Fruit fly (Drosophila melanogaster) whole organism, embryonic: ENCODE measurements around the gene CG33120.

Experiments used
- Ada2b ChIP-seq: fragments of 200-800 bp; sonication (Bioruptor generic); IDR thresholded peaks from 2 replicates; pipeline ENCODE4 v1.3.6; 2022; ENCODE audit warnings: missing biosample characterization, missing genetic modification characterization
- CG10209 ChIP-seq: fragments of 200-800 bp; sonication (Bioruptor generic); optimal IDR thresholded peaks from 3 replicates; lab custom pipeline; 2017; ENCODE audit warnings: missing biosample characterization, mild to moderate bottlenecking, missing genetic modification characterization, missing genetic modification reagents
- CG11696 ChIP-seq: fragments of 200-800 bp; sonication (Bioruptor generic); IDR thresholded peaks from 2 replicates; pipeline ENCODE4 v1.3.6; 2022; ENCODE audit warnings: missing biosample characterization, missing genetic modification characterization
- CG14050 ChIP-seq: fragments of 200-800 bp; sonication (Bioruptor generic); IDR thresholded peaks from 3 replicates; pipeline ENCODE4 v1.3.6; 2022; ENCODE audit warnings: missing biosample characterization, missing genetic modification characterization
- CG14710 ChIP-seq: fragments of 200-800 bp; sonication (Bioruptor generic); optimal IDR thresholded peaks from 3 replicates; lab custom pipeline; 2019; ENCODE audit warnings: missing biosample characterization, mild to moderate bottlenecking, missing genetic modification characterization, moderate library complexity
- CG14860 ChIP-seq: fragments of 200-800 bp; sonication (Bioruptor generic); IDR thresholded peaks from 3 replicates; pipeline ENCODE4 v1.3.6; 2022; ENCODE audit warnings: missing biosample characterization, missing genetic modification characterization; ENCODE audit not compliant: partially characterized antibody
- CG14965 ChIP-seq: fragments of 200-800 bp; sonication (Bioruptor generic); optimal IDR thresholded peaks from 2 replicates; lab custom pipeline; 2016; ENCODE audit warnings: missing biosample characterization, missing genetic modification characterization, borderline replicate concordance
- CG15073 ChIP-seq: fragments of 200-800 bp; sonication (Bioruptor generic); optimal IDR thresholded peaks from 2 replicates; lab custom pipeline; 2016; ENCODE audit warnings: missing biosample characterization, missing genetic modification characterization
- CG15269 ChIP-seq: fragments of 200-800 bp; sonication (Bioruptor generic); optimal IDR thresholded peaks from 2 replicates; lab custom pipeline; 2018; ENCODE audit warnings: missing biosample characterization, mild to moderate bottlenecking, missing genetic modification characterization, moderate library complexity
- CG1602 ChIP-seq: fragments of 200-800 bp; sonication (Bioruptor generic); optimal IDR thresholded peaks from 3 replicates; lab custom pipeline; 2016; ENCODE audit warnings: missing biosample characterization, missing genetic modification characterization
- CG17612 ChIP-seq: fragments of 200-800 bp; sonication (Bioruptor generic); IDR thresholded peaks from 2 replicates; pipeline ENCODE4 v1.3.6; 2022; ENCODE audit warnings: missing biosample characterization, missing genetic modification characterization
- CG1832 ChIP-seq: fragments of 200-800 bp; sonication (Bioruptor generic); optimal IDR thresholded peaks from 2 replicates; lab custom pipeline; 2017; ENCODE audit warnings: missing biosample characterization, mild to moderate bottlenecking, missing genetic modification characterization, inconsistent platforms
- CG18764 ChIP-seq: fragments of 200-800 bp; sonication (Bioruptor generic); optimal IDR thresholded peaks from 3 replicates; lab custom pipeline; 2016; ENCODE audit warnings: missing biosample characterization, missing genetic modification characterization
- CG2199 ChIP-seq: fragments of 200-800 bp; sonication (Bioruptor generic); IDR thresholded peaks from 3 replicates; pipeline ENCODE4 v1.3.6; 2022; ENCODE audit warnings: missing biosample characterization, missing genetic modification characterization
- CG2712 ChIP-seq: fragments of 200-800 bp; optimal IDR thresholded peaks from 3 replicates; lab custom pipeline; 2019; ENCODE audit warnings: missing biosample characterization, mild to moderate bottlenecking, missing genetic modification characterization, moderate library complexity
- CG31365 ChIP-seq: fragments of 200-800 bp; sonication (Bioruptor generic); optimal IDR thresholded peaks from 2 replicates; lab custom pipeline; 2018; ENCODE audit warnings: missing biosample characterization, mild to moderate bottlenecking, missing genetic modification characterization
- CG3838 ChIP-seq: fragments of 200-800 bp; sonication (Bioruptor generic); optimal IDR thresholded peaks from 3 replicates; lab custom pipeline; 2016; ENCODE audit warnings: missing biosample characterization, missing genetic modification characterization
- CG3847 ChIP-seq: fragments of 200-800 bp; sonication (Bioruptor generic); IDR thresholded peaks from 2 replicates; pipeline ENCODE4 v1.3.6; 2022; ENCODE audit warnings: missing biosample characterization, missing genetic modification characterization
- CG42726 ChIP-seq: fragments of 200-800 bp; sonication (Bioruptor generic); IDR thresholded peaks from 2 replicates; pipeline ENCODE4 v1.3.6; 2022; ENCODE audit warnings: missing biosample characterization, missing genetic modification characterization; ENCODE audit not compliant: partially characterized antibody
- CG4282 ChIP-seq: fragments of 200-800 bp; sonication (Bioruptor generic); optimal IDR thresholded peaks from 2 replicates; lab custom pipeline; 2016; ENCODE audit warnings: missing biosample characterization, missing genetic modification characterization
- CG6254 ChIP-seq: fragments of 200-800 bp; sonication (Bioruptor generic); optimal IDR thresholded peaks from 3 replicates; lab custom pipeline; 2017; ENCODE audit warnings: mild to moderate bottlenecking, missing biosample characterization, missing genetic modification reagents, missing genetic modification characterization
- CG6765 ChIP-seq: fragments of 200-800 bp; sonication (Bioruptor generic); optimal IDR thresholded peaks from 3 replicates; lab custom pipeline; 2017; ENCODE audit warnings: missing biosample characterization, mild to moderate bottlenecking, missing genetic modification characterization
- CG7271 ChIP-seq: fragments of 200-800 bp; sonication (Bioruptor generic); optimal IDR thresholded peaks from 2 replicates; lab custom pipeline; 2018; ENCODE audit warnings: missing biosample characterization, mild to moderate bottlenecking, missing genetic modification characterization, moderate library complexity
- CG7357 ChIP-seq: fragments of 200-800 bp; sonication (Bioruptor generic); IDR thresholded peaks from 3 replicates; pipeline ENCODE4 v1.3.6; 2022; ENCODE audit warnings: missing biosample characterization, missing genetic modification characterization
- CG8281 ChIP-seq: fragments of 200-800 bp; sonication (Bioruptor generic); optimal IDR thresholded peaks from 2 replicates; lab custom pipeline; 2018; ENCODE audit warnings: missing biosample characterization, mild to moderate bottlenecking, missing genetic modification characterization, moderate library complexity
- CG8765 ChIP-seq: fragments of 200-800 bp; sonication (Bioruptor generic); IDR thresholded peaks from 2 replicates; pipeline ENCODE4 v1.3.6; 2022; ENCODE audit warnings: missing biosample characterization, missing genetic modification characterization
- CG8924 ChIP-seq: fragments of 200-800 bp; optimal IDR thresholded peaks from 3 replicates; lab custom pipeline; 2019; ENCODE audit warnings: missing biosample characterization, mild to moderate bottlenecking, missing genetic modification characterization, moderate library complexity
- CG9932 ChIP-seq: fragments of 200-800 bp; sonication (Bioruptor generic); IDR thresholded peaks from 2 replicates; pipeline ENCODE4 v1.3.6; 2022; ENCODE audit warnings: missing biosample characterization, missing genetic modification characterization
- D19B ChIP-seq: fragments of 200-800 bp; sonication (Bioruptor generic); optimal IDR thresholded peaks from 2 replicates; lab custom pipeline; 2017; ENCODE audit warnings: missing biosample characterization, mild to moderate bottlenecking, missing genetic modification characterization
- E2f2 ChIP-seq: fragments of 200-800 bp; sonication (Bioruptor generic); IDR thresholded peaks from 2 replicates; pipeline ENCODE4 v1.3.6; 2022; ENCODE audit warnings: missing biosample characterization, missing genetic modification characterization
- Hr51 ChIP-seq, 2 experiments: fragments of 200-800 bp; sonication (Bioruptor generic); optimal IDR thresholded peaks; 2 replicates in 1 of 2; 3 replicates in 1 of 2; lab custom pipeline; 2016 to 2018; ENCODE audit warnings: missing biosample characterization in 2 of 2, missing genetic modification characterization in 2 of 2, mild to moderate bottlenecking in 1 of 2, moderate library complexity in 1 of 2
- Hsf ChIP-seq: fragments of 200-800 bp; sonication (Bioruptor generic); optimal IDR thresholded peaks from 3 replicates; lab custom pipeline; 2016; ENCODE audit warnings: missing biosample characterization, missing genetic modification characterization
- MBD-R2 ChIP-seq: fragments of 200-800 bp; sonication (Bioruptor generic); IDR thresholded peaks from 2 replicates; pipeline ENCODE4 v1.3.6; 2022; ENCODE audit warnings: missing biosample characterization, missing genetic modification characterization
- MESR4 ChIP-seq: fragments of 200-800 bp; sonication (Bioruptor generic); optimal IDR thresholded peaks from 2 replicates; lab custom pipeline; 2018; ENCODE audit warnings: missing biosample characterization, mild to moderate bottlenecking, missing genetic modification characterization, moderate library complexity
- Ssrp ChIP-seq: fragments of 200-800 bp; sonication (Bioruptor generic); optimal IDR thresholded peaks from 2 replicates; lab custom pipeline; 2018; ENCODE audit warnings: missing biosample characterization, mild to moderate bottlenecking, missing genetic modification characterization, moderate library complexity
- Taf1 ChIP-seq: fragments of 200-800 bp; sonication (Bioruptor generic); IDR thresholded peaks from 2 replicates; pipeline ENCODE4 v1.3.6; 2022; ENCODE audit warnings: missing biosample characterization, missing genetic modification characterization
- bigmax ChIP-seq: fragments of 200-800 bp; sonication (Bioruptor generic); optimal IDR thresholded peaks from 2 replicates; lab custom pipeline; 2018; ENCODE audit warnings: missing biosample characterization, mild to moderate bottlenecking, missing genetic modification characterization
- cad ChIP-seq: fragments of >200 bp; optimal IDR thresholded peaks from 2 replicates; lab custom pipeline; 2017; ENCODE audit warnings: missing biosample characterization, missing genetic modification characterization
- caup ChIP-seq: fragments of 200-800 bp; sonication (Bioruptor generic); optimal IDR thresholded peaks from 3 replicates; lab custom pipeline; 2017; ENCODE audit warnings: missing biosample characterization, mild to moderate bottlenecking, missing genetic modification characterization, moderate library complexity; ENCODE audit not compliant: severe bottlenecking
- eve ChIP-seq, 2 experiments: fragments of >200 bp; optimal IDR thresholded peaks; 2 replicates each; lab custom pipeline; 2017; ENCODE audit warnings: missing biosample characterization in 2 of 2, missing genetic modification characterization in 2 of 2
- gsb ChIP-seq: fragments of 200-800 bp; sonication (Bioruptor generic); IDR thresholded peaks from 2 replicates; pipeline ENCODE4 v1.3.6; 2022; ENCODE audit warnings: missing biosample characterization, missing genetic modification characterization
- gsb-n ChIP-seq: fragments of 200-800 bp; sonication (Bioruptor generic); optimal IDR thresholded peaks from 3 replicates; lab custom pipeline; 2018; ENCODE audit warnings: missing biosample characterization, mild to moderate bottlenecking, missing genetic modification characterization
- gt ChIP-seq: fragments of 200-800 bp; sonication (Bioruptor generic); IDR thresholded peaks from 2 replicates; pipeline ENCODE4 v1.3.6; 2022; ENCODE audit warnings: missing biosample characterization, missing genetic modification characterization
- hb ChIP-seq: fragments of 200-800 bp; sonication (Bioruptor generic); IDR thresholded peaks from 3 replicates; pipeline ENCODE4 v1.3.6; 2022; ENCODE audit warnings: missing biosample characterization, missing genetic modification characterization; ENCODE audit not compliant: partially characterized antibody
- pb ChIP-seq: fragments of 200-800 bp; sonication (Bioruptor generic); optimal IDR thresholded peaks from 3 replicates; lab custom pipeline; 2016; ENCODE audit warnings: missing biosample characterization, missing genetic modification characterization
- psq ChIP-seq: fragments of 200-800 bp; sonication (Bioruptor generic); optimal IDR thresholded peaks from 2 replicates; lab custom pipeline; 2017; ENCODE audit warnings: missing biosample characterization, missing genetic modification characterization
- sc ChIP-seq, 3 experiments: fragments of >200 bp in 2 of 3; fragments of 200-800 bp in 1 of 3; sonication (Bioruptor generic) in 1 of 3; optimal IDR thresholded peaks; 2 replicates in 2 of 3; 3 replicates in 1 of 3; lab custom pipeline; 2017; ENCODE audit warnings: mild to moderate bottlenecking in 1 of 3, missing biosample characterization in 1 of 3, missing genetic modification characterization in 1 of 3, missing genetic modification reagents in 1 of 3
- sens ChIP-seq: fragments of 200-800 bp; sonication (Bioruptor generic); peaks from one replicate; lab custom pipeline; 2016; ENCODE audit warnings: missing biosample characterization, missing genetic modification characterization
- stc ChIP-seq: fragments of 200-800 bp; sonication (Bioruptor generic); IDR thresholded peaks from 2 replicates; pipeline ENCODE4 v1.3.6; 2022; ENCODE audit warnings: missing biosample characterization, missing genetic modification characterization
- unc-4 ChIP-seq: fragments of 200-800 bp; sonication (Bioruptor generic); IDR thresholded peaks from 2 replicates; pipeline ENCODE4 v1.3.6; 2022; ENCODE audit warnings: missing biosample characterization, missing genetic modification characterization; ENCODE audit not compliant: partially characterized antibody

Gene CG33120

DNA sequence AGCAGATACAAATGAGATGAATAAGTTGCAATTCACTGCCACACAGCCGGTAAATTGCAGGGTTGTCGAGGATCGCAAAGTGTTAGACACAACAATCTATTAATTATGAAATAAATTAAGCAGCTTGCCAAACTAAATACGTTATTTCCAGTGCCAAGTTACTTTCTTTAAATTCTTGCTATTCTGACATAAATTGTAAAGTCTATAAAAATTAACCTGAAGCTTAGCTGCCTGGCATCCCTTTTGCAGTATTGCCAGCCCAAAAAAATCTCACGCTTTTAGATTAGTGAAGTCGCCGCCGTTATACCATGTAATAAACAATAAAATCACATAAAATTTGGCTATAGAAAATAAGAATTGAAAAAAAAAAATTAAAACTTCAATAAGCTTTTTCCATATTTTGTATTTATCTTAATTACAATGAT, 13.3 kb upstream of the CG33120 start (continued):
- no peak for TF ChIP-seq sc (optimal IDR thresholded peaks at IDR 0.05; lab: Kevin White, UChicago)
- TF ChIP-seq sc (GFP tag; optimal IDR thresholded peaks at IDR 0.05; lab: Kevin White, UChicago) = peak; percentile 78
- peak; percentile 77 to 94 for TF ChIP-seq Hr51 (GFP tag; optimal IDR thresholded peaks at IDR 0.05; lab: Kevin White, UChicago)
- 0 out of 2 replicates have a peak, but pooled peaks have one; percentile 32 for TF ChIP-seq unc-4 (GFP tag; lab: Robert Waterston, UW)
- peak; percentile 74 for TF ChIP-seq psq (GFP tag; lab: Kevin White, UChicago)
- TF ChIP-seq CG15073 = peak; percentile 51
- peak; percentile 81 for TF ChIP-seq CG7357 (GFP tag; lab: Robert Waterston, UW)
- peak; percentile 86 for TF ChIP-seq gsb-n (tag; lab: Kevin White, UChicago)
- TF ChIP-seq stc (GFP tag; lab: Robert Waterston, UW) = peak; percentile 90
- peak; percentile 93 for TF ChIP-seq CG15269
- TF ChIP-seq gsb = peak; percentile 82
- TF ChIP-seq CG42726 (GFP tag; lab: Robert Waterston, UW) = no peak
- TF ChIP-seq Ssrp (tag; lab: Kevin White, UChicago) = peak; percentile 91
- TF ChIP-seq CG8281 = peak; percentile 73
- peak; percentile 81 for TF ChIP-seq Taf1 (GFP tag; lab: Robert Waterston, UW)
- peak; percentile 83 for TF ChIP-seq caup (GFP tag; lab: Kevin White, UChicago)
- peak; percentile 81 for TF ChIP-seq CG6765
- TF ChIP-seq D19B (GFP tag; lab: Kevin White, UChicago) = peak; percentile 98
- TF ChIP-seq CG2712 (tag; lab: Kevin White, UChicago) = peak; percentile 94
- peak; percentile 91 for TF ChIP-seq CG14050 (GFP tag; lab: Robert Waterston, UW)
- TF ChIP-seq CG11696 (GFP tag; lab: Robert Waterston, UW) = peak; percentile 86
- TF ChIP-seq CG10209 (GFP tag; lab: Kevin White, UChicago) = peak; percentile 91
- peak; percentile 72 for TF ChIP-seq CG17612 (GFP tag; lab: Robert Waterston, UW)
- TF ChIP-seq E2f2 (GFP tag; lab: Robert Waterston, UW) = peak; percentile 76
- TF ChIP-seq CG3847 (GFP tag; lab: Robert Waterston, UW) = peak; percentile 91
- TF ChIP-seq CG2199 = peak; percentile 89
- TF ChIP-seq eve (GFP tag; optimal IDR thresholded peaks at IDR 0.05; lab: Kevin White, UChicago) = no peak
- peak; percentile 83 for TF ChIP-seq CG3838 (GFP tag; lab: Kevin White, UChicago)
- TF ChIP-seq CG6254 (GFP tag; lab: Kevin White, UChicago) = peak; percentile 84
- no peak for TF ChIP-seq CG14965 (GFP tag; lab: Kevin White, UChicago)
- TF ChIP-seq CG8924 (tag; lab: Kevin White, UChicago) = peak; percentile 92
- no peak for TF ChIP-seq CG1832
- TF ChIP-seq Ada2b (GFP tag; lab: Robert Waterston, UW) = peak; percentile 92
- peak; percentile 90 for TF ChIP-seq CG18764 (GFP tag; lab: Kevin White, UChicago)
- peak; percentile 89 for TF ChIP-seq CG1602 (GFP tag; lab: Kevin White, UChicago)
- peak; percentile 70 for TF ChIP-seq CG31365 (tag; lab: Kevin White, UChicago)
- 0 out of 3 replicates have a peak, but pooled peaks have one; percentile 11 for TF ChIP-seq CG14860
- peak; percentile 93 for TF ChIP-seq MBD-R2
- no peak for TF ChIP-seq cad (GFP tag; lab: Kevin White, UChicago)
- TF ChIP-seq CG9932 = peak; percentile 84
- TF ChIP-seq gt (GFP tag; lab: Robert Waterston, UW) = peak; percentile 65
- peak; percentile 77 for TF ChIP-seq CG4282 (GFP tag; lab: Kevin White, UChicago)
- peak; percentile 59 for TF ChIP-seq bigmax
- TF ChIP-seq CG7271 (tag; lab: Kevin White, UChicago) = peak; percentile 64
- peak; percentile 76 for TF ChIP-seq CG8765 (GFP tag; lab: Robert Waterston, UW)
- TF ChIP-seq CG14710 = peak; percentile 93
- no peak for TF ChIP-seq hb (GFP tag; lab: Robert Waterston, UW)
- peak; percentile 97 for TF ChIP-seq sens
- peak; percentile 53 for TF ChIP-seq pb (GFP tag; lab: Kevin White, UChicago)
- peak; percentile 32 for TF ChIP-seq MESR4 (GFP tag; lab: Kevin White, UChicago)
- TF ChIP-seq Hsf (GFP tag; lab: Kevin White, UChicago) = peak; percentile 95
